Worm (Caenorhabditis elegans) whole organism, midembryonic: ENCODE data around the gene mak-2.

Source experiments
- T22C8.4 ChIP-seq: fragments of 200-800 bp; sonication (Bioruptor generic); IDR thresholded peaks from 2 replicates; pipeline ENCODE4 v1.3.6; 2022; ENCODE audit warnings: missing genetic modification characterization, missing compliant biosample characterization
- ref-1 ChIP-seq: fragments of 200-800 bp; sonication (Bioruptor generic); conservative IDR thresholded peaks from 2 replicates; pipeline ENCODE4 v1.3.6; 2022; ENCODE audit warnings: missing genetic modification reagents, missing genetic modification characterization, missing compliant biosample characterization

DNA sequence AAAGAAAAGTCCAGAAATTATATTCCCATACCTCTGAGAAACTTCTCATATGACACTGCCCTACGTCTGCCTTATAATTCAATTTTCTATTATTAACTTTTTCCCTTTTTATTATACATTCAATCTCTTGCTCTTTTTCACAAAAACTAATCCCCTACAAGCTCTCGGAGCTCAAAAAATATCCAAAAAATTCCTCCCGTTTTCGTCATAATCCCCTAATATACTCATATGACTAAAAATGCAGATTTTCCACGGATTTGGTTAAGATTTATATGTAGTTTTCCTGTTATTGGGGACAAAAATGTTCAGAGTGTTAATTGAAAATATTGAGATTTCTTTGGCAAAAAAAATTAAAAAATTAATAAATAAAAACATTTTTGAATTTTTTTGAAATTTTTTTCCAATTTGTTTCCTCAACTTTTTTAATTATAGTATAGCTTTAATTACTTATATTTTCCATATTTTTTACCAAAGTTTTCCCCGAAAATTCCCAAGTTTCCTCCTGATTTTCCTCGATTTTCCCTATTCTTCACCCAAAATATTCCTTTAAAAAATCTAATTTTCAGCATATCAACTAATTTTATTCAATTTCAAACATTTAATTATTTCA lies 39.3 kb downstream of the mak-2 start, which contains the start of gene lgc-30:
- TF ChIP-seq T22C8.4 (GFP tag; lab: Robert Waterston, UW) (no peak), ref-1 (GFP tag; lab: Robert Waterston, UW) (no peak)
